Worm (Caenorhabditis elegans) whole organism, L3 larva: ENCODE measurements around the gene Y50D4A.4.

Experiments used
- mml-1 ChIP-seq: fragments of 150-350 bp; sonication (generic microtip); optimal IDR thresholded peaks from 3 replicates; lab custom pipeline; 2014; ENCODE audit warnings: missing biosample characterization, missing genetic modification characterization
- nhr-76 ChIP-seq: fragments of 150-350 bp; sonication (generic microtip); optimal IDR thresholded peaks from 5 replicates; lab custom pipeline; 2014; ENCODE audit warnings: missing biosample characterization, missing genetic modification characterization
- skn-1 ChIP-seq: fragments of 150-350 bp; optimal IDR thresholded peaks from 2 replicates; lab custom pipeline; 2014; ENCODE audit warnings: missing biosample characterization, missing genetic modification characterization
- unc-62 ChIP-seq: fragments of 150-350 bp; sonication (generic microtip); optimal IDR thresholded peaks from 4 replicates; lab custom pipeline; 2014; ENCODE audit warnings: missing biosample characterization, missing genetic modification reagents, missing genetic modification characterization
- ztf-4 ChIP-seq: fragments of 150-350 bp; optimal IDR thresholded peaks from 2 replicates; lab custom pipeline; 2014; ENCODE audit warnings: missing biosample characterization, missing genetic modification characterization

ce11 chrV:1207589-1207988 is 11.7 kb upstream of the Y50D4A.4 start, which contains the start of gene Y50D4A.1:
- TF ChIP-seq mml-1 (tag; lab: Kevin White, UChicago) (no peak), ztf-4 (tag; lab: Kevin White, UChicago) (no peak), skn-1 (no peak), nhr-76 (no peak), unc-62 (GFP tag; lab: Kevin White, UChicago) (no peak)
